Worm (Caenorhabditis elegans) whole organism, L2 larva: ENCODE data around the gene Y53F4B.62.

Experiments
- ama-1 ChIP-seq: fragments of 150-350 bp; optimal IDR thresholded peaks from 2 replicates; lab custom pipeline; 2018; ENCODE audit warnings: inconsistent platforms
- fos-1 ChIP-seq: fragments of 150-350 bp; optimal IDR thresholded peaks from 2 replicates; lab custom pipeline; 2014; ENCODE audit warnings: missing biosample characterization, missing genetic modification characterization
- nhr-12 ChIP-seq: fragments of 150-350 bp; optimal IDR thresholded peaks from 2 replicates; lab custom pipeline; 2014; ENCODE audit warnings: missing biosample characterization, missing genetic modification characterization
- ztf-11 ChIP-seq: sonication (generic microtip); optimal IDR thresholded peaks from 2 replicates; lab custom pipeline; 2017; ENCODE audit warnings: missing biosample characterization, missing genetic modification characterization

DNA sequence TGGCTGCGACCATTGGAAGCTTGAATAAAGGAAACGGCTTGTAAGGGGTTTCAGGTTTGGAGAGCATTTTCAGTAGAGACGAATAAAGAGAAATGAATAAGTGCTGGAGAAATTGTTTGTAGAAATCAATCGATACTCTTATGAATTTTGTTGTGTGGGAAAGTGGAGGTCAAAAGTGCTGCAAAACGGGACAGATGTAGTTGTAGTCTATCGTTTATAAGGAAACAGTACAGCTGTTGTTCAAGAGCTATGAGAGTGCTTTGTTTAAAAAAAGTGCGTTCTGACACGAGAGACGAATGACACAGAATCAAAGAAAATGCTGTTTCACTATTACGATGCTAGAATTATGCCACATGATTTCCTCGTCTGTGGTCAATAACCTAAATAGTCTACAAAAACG is at the start of gene Y53F4B.62:
- TF ChIP-seq nhr-12 (tag; lab: Kevin White, UChicago) (no peak), fos-1 (tag; lab: Kevin White, UChicago) (no peak), ama-1 (lab: Kevin White, UChicago) (no peak), ztf-11 (tag; lab: Kevin White, UChicago) (no peak)
